Fruit fly (Drosophila melanogaster) whole organism, embryonic: ENCODE data around the gene CG10165.

Experiments used
- ATbp ChIP-seq: fragments of 200-800 bp; sonication (Bioruptor generic); optimal IDR thresholded peaks from 2 replicates; lab custom pipeline; 2017; ENCODE audit warnings: missing biosample characterization, mild to moderate bottlenecking, missing genetic modification characterization, missing genetic modification reagents
- CG11696 ChIP-seq: fragments of 200-800 bp; sonication (Bioruptor generic); IDR thresholded peaks from 2 replicates; pipeline ENCODE4 v1.3.6; 2022; ENCODE audit warnings: missing biosample characterization, missing genetic modification characterization
- CG15269 ChIP-seq: fragments of 200-800 bp; sonication (Bioruptor generic); optimal IDR thresholded peaks from 2 replicates; lab custom pipeline; 2018; ENCODE audit warnings: missing biosample characterization, mild to moderate bottlenecking, missing genetic modification characterization, moderate library complexity
- CG15479 ChIP-seq: fragments of 200-800 bp; sonication (Bioruptor generic); optimal IDR thresholded peaks from 3 replicates; lab custom pipeline; 2019; ENCODE audit warnings: missing biosample characterization, mild to moderate bottlenecking, missing genetic modification characterization, moderate library complexity
- CG17385 ChIP-seq: fragments of 200-800 bp; sonication (Bioruptor generic); optimal IDR thresholded peaks from 3 replicates; lab custom pipeline; 2018; ENCODE audit warnings: missing biosample characterization, mild to moderate bottlenecking, missing genetic modification characterization
- CG18011 ChIP-seq: fragments of 200-800 bp; sonication (Bioruptor generic); optimal IDR thresholded peaks from 2 replicates; lab custom pipeline; 2017; ENCODE audit warnings: missing biosample characterization, missing genetic modification characterization, mild to moderate bottlenecking, moderate library complexity, missing genotype
- CG2120 ChIP-seq: fragments of 200-800 bp; sonication (Bioruptor generic); optimal IDR thresholded peaks from 3 replicates; lab custom pipeline; 2016; ENCODE audit warnings: missing biosample characterization, missing genetic modification characterization
- CG2678 ChIP-seq: fragments of 200-800 bp; sonication (Bioruptor generic); optimal IDR thresholded peaks from 3 replicates; lab custom pipeline; 2019; ENCODE audit warnings: missing biosample characterization, mild to moderate bottlenecking, missing genetic modification characterization, moderate library complexity
- CG32767 ChIP-seq: fragments of 200-800 bp; sonication (Bioruptor generic); IDR thresholded peaks from 2 replicates; pipeline ENCODE4 v1.3.6; 2022; ENCODE audit warnings: missing biosample characterization, missing genetic modification characterization
- CG34224 ChIP-seq: fragments of 200-800 bp; sonication (Bioruptor generic); IDR thresholded peaks from 3 replicates; pipeline ENCODE4 v1.3.6; 2022; ENCODE audit warnings: missing biosample characterization, missing genetic modification characterization; ENCODE audit not compliant: partially characterized antibody
- CG3847 ChIP-seq: fragments of 200-800 bp; sonication (Bioruptor generic); IDR thresholded peaks from 2 replicates; pipeline ENCODE4 v1.3.6; 2022; ENCODE audit warnings: missing biosample characterization, missing genetic modification characterization
- CG43689 ChIP-seq: fragments of 200-800 bp; sonication (Bioruptor generic); IDR thresholded peaks from 2 replicates; pipeline ENCODE4 v1.3.6; 2022; ENCODE audit warnings: missing biosample characterization, missing genetic modification characterization
- CG4617 ChIP-seq: fragments of 200-800 bp; sonication (Bioruptor generic); optimal IDR thresholded peaks from 3 replicates; lab custom pipeline; 2016; ENCODE audit warnings: missing biosample characterization, missing genetic modification characterization, borderline replicate concordance
- CG6254 ChIP-seq: fragments of 200-800 bp; sonication (Bioruptor generic); optimal IDR thresholded peaks from 3 replicates; lab custom pipeline; 2017; ENCODE audit warnings: mild to moderate bottlenecking, missing biosample characterization, missing genetic modification reagents, missing genetic modification characterization
- Dip2 ChIP-seq: fragments of 200-800 bp; sonication (Bioruptor generic); IDR thresholded peaks from 2 replicates; pipeline ENCODE4 v1.3.6; 2022; ENCODE audit warnings: missing biosample characterization, missing genetic modification characterization
- Gsc ChIP-seq: fragments of 200-800 bp; sonication (Bioruptor generic); IDR thresholded peaks from 2 replicates; pipeline ENCODE4 v1.3.6; 2022; ENCODE audit warnings: missing biosample characterization, missing genetic modification characterization
- Med ChIP-seq: fragments of 200-800 bp; sonication (Bioruptor generic); peaks from one replicate; lab custom pipeline; 2016; ENCODE audit warnings: missing biosample characterization, missing genetic modification characterization, mild to moderate bottlenecking, inconsistent platforms, moderate library complexity
- Nf-YB ChIP-seq: fragments of 200-800 bp; sonication (Bioruptor generic); optimal IDR thresholded peaks from 3 replicates; lab custom pipeline; 2019; ENCODE audit warnings: missing biosample characterization, mild to moderate bottlenecking, missing genetic modification characterization, moderate library complexity
- PHDP ChIP-seq: fragments of 200-800 bp; sonication (Bioruptor generic); optimal IDR thresholded peaks from 3 replicates; lab custom pipeline; 2018; ENCODE audit warnings: missing biosample characterization, mild to moderate bottlenecking, missing genetic modification characterization, moderate library complexity
- Spps ChIP-seq: fragments of 200-800 bp; sonication (Bioruptor generic); optimal IDR thresholded peaks from 2 replicates; lab custom pipeline; 2018; ENCODE audit warnings: missing biosample characterization, mild to moderate bottlenecking, missing genetic modification characterization
- Sry-β ChIP-seq: fragments of 200-800 bp; sonication (Bioruptor generic); optimal IDR thresholded peaks from 2 replicates; lab custom pipeline; 2018; ENCODE audit warnings: missing biosample characterization, mild to moderate bottlenecking, missing genetic modification characterization, moderate library complexity
- Ssrp ChIP-seq: fragments of 200-800 bp; sonication (Bioruptor generic); optimal IDR thresholded peaks from 2 replicates; lab custom pipeline; 2018; ENCODE audit warnings: missing biosample characterization, mild to moderate bottlenecking, missing genetic modification characterization, moderate library complexity
- cato ChIP-seq: fragments of 200-800 bp; sonication (Bioruptor generic); optimal IDR thresholded peaks from 2 replicates; lab custom pipeline; 2016; ENCODE audit warnings: missing biosample characterization, missing genetic modification characterization, borderline replicate concordance
- corto ChIP-seq: fragments of 200-800 bp; sonication (Bioruptor generic); optimal IDR thresholded peaks from 2 replicates; lab custom pipeline; 2016; ENCODE audit warnings: missing biosample characterization, mild to moderate bottlenecking, missing genetic modification characterization, moderate library complexity
- disco-r ChIP-seq: fragments of 200-800 bp; sonication (Bioruptor generic); optimal IDR thresholded peaks from 2 replicates; lab custom pipeline; 2016; ENCODE audit warnings: missing biosample characterization, missing genetic modification characterization
- dpn ChIP-seq, 2 experiments: fragments of 200-800 bp; sonication (Bioruptor generic); optimal IDR thresholded peaks; 3 replicates each; lab custom pipeline; 2016; ENCODE audit warnings: missing biosample characterization in 2 of 2, missing genetic modification characterization in 2 of 2
- eve ChIP-seq, 2 experiments: fragments of >200 bp; optimal IDR thresholded peaks; 2 replicates each; lab custom pipeline; 2017; ENCODE audit warnings: missing biosample characterization in 2 of 2, missing genetic modification characterization in 2 of 2
- exex ChIP-seq: fragments of 200-800 bp; sonication (Bioruptor generic); optimal IDR thresholded peaks from 4 replicates; lab custom pipeline; 2018; ENCODE audit warnings: missing biosample characterization, mild to moderate bottlenecking, missing genetic modification characterization, moderate library complexity
- grau ChIP-seq: fragments of 200-800 bp; optimal IDR thresholded peaks from 3 replicates; lab custom pipeline; 2019; ENCODE audit warnings: missing biosample characterization, mild to moderate bottlenecking, missing genetic modification characterization, moderate library complexity
- jing ChIP-seq: fragments of 200-800 bp; sonication (Bioruptor generic); optimal IDR thresholded peaks from 2 replicates; lab custom pipeline; 2018; ENCODE audit warnings: missing biosample characterization, mild to moderate bottlenecking, missing genetic modification characterization
- kay ChIP-seq: fragments of 200-800 bp; sonication (Bioruptor generic); optimal IDR thresholded peaks from 2 replicates; lab custom pipeline; 2016; ENCODE audit warnings: missing biosample characterization, missing genetic modification characterization
- lbe ChIP-seq: fragments of 200-800 bp; sonication (Bioruptor generic); optimal IDR thresholded peaks from 2 replicates; lab custom pipeline; 2016; ENCODE audit warnings: missing biosample characterization, mild to moderate bottlenecking, missing genetic modification characterization
- otp ChIP-seq: fragments of 200-800 bp; sonication (Bioruptor generic); IDR thresholded peaks from 3 replicates; pipeline ENCODE4, ENCODE4 v1.3.6; 2022; ENCODE audit warnings: missing biosample characterization, missing genetic modification characterization
- row ChIP-seq: fragments of 200-800 bp; sonication (Bioruptor generic); IDR thresholded peaks from 3 replicates; pipeline ENCODE4 v1.3.6; 2022; ENCODE audit warnings: missing biosample characterization, missing genetic modification characterization
- slou ChIP-seq: fragments of 200-800 bp; sonication (Bioruptor generic); optimal IDR thresholded peaks from 3 replicates; lab custom pipeline; 2016; ENCODE audit warnings: missing biosample characterization, missing genetic modification characterization
- slp2 ChIP-seq: fragments of 200-800 bp; sonication (Bioruptor generic); optimal IDR thresholded peaks from 2 replicates; lab custom pipeline; 2016; ENCODE audit warnings: missing biosample characterization, missing genetic modification characterization
- sna ChIP-seq: fragments of 200-800 bp; sonication (Bioruptor generic); IDR thresholded peaks from 2 replicates; pipeline ENCODE4 v1.3.6; 2022; ENCODE audit warnings: missing biosample characterization, missing genetic modification characterization; ENCODE audit not compliant: partially characterized antibody
- sr ChIP-seq: fragments of 200-800 bp; sonication (Bioruptor generic); IDR thresholded peaks from 3 replicates; pipeline ENCODE4 v1.3.6; 2022; ENCODE audit warnings: missing biosample characterization, missing genetic modification characterization
- tx ChIP-seq: fragments of 200-800 bp; sonication (Bioruptor generic); optimal IDR thresholded peaks from 2 replicates; lab custom pipeline; 2016; ENCODE audit warnings: missing biosample characterization, missing genetic modification characterization
- zfh2 ChIP-seq: fragments of 200-800 bp; sonication (Bioruptor generic); optimal IDR thresholded peaks from 2 replicates; lab custom pipeline; 2016; ENCODE audit warnings: missing biosample characterization, missing genetic modification characterization

Gene CG10165

dm6 chr2L:19546869-19547710, 17.0 kb upstream of the CG10165 start, which contains the start of gene CG10337 (continued):
- no peak for TF ChIP-seq CG3847 (GFP tag; lab: Robert Waterston, UW)
- 0 out of 3 replicates have a peak, but pooled peaks have one; percentile 25 for TF ChIP-seq CG34224 (GFP tag; lab: Robert Waterston, UW)
- TF ChIP-seq cato (GFP tag; lab: Kevin White, UChicago): no peak
- TF ChIP-seq CG32767 (GFP tag; lab: Robert Waterston, UW): no peak
- TF ChIP-seq disco-r (GFP tag; lab: Kevin White, UChicago): peak; percentile 10
- TF ChIP-seq otp (GFP tag; lab: Robert Waterston, UW): peak; percentile 52; the same call in 1 of the 3 replicates
- peak; percentile 53 for TF ChIP-seq kay (GFP tag; lab: Kevin White, UChicago)
- TF ChIP-seq CG43689 (GFP tag; lab: Robert Waterston, UW): no peak
- peak; percentile 83 for TF ChIP-seq Med (GFP tag; lab: Kevin White, UChicago)
- no peak for TF ChIP-seq Ssrp (tag; lab: Kevin White, UChicago)
- no peak for TF ChIP-seq Dip2 (GFP tag; lab: Robert Waterston, UW)
- peak; percentile 60 for TF ChIP-seq CG17385 (GFP tag; lab: Kevin White, UChicago)
- no peak for TF ChIP-seq zfh2
- peak in 1 of 2 experiments; percentile 72 for TF ChIP-seq eve (GFP tag; optimal IDR thresholded peaks at IDR 0.05; lab: Kevin White, UChicago)
- peak; percentile 35 for TF ChIP-seq CG4617 (GFP tag; lab: Kevin White, UChicago)
- peak; percentile 42 for TF ChIP-seq Nf-YB
- TF ChIP-seq tx: peak; percentile 39
- TF ChIP-seq ATbp (GFP tag; lab: Kevin White, UChicago): peak; percentile 29
- peak; percentile 62 for TF ChIP-seq CG15269 (tag; lab: Kevin White, UChicago)
- no peak for TF ChIP-seq slou
- peak; percentile 23 for TF ChIP-seq CG18011 (GFP tag; lab: Kevin White, UChicago)
- TF ChIP-seq slp2 (GFP tag; lab: Kevin White, UChicago): no peak
- TF ChIP-seq dpn (GFP tag; optimal IDR thresholded peaks at IDR 0.05; lab: Kevin White, UChicago): peak; percentile 26 to 29

DNA sequence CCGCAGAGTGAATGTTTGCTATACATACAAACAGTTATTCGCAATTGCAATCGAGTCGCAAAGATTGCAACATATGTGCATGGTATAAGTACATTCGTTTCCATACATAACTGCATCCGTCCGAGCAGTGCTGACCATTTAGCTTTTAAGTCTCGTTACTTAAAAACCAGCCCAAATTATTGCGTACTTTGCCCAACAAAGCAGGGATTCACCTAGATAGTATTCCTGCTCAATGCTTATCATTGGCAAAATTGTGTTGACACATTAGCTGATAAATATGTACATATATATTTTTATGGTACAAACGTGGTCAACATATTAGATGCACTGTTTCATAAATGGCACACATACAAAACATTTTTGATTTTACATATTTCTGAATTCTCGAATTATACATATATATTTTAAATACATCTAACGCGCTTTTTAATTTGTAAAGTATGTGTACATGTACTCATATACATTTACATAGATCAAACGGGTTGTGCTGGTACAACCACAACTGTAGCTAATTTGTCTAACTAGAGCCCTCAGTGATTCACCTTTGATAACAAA, 13.0 kb upstream of the CG10165 start:
- TF ChIP-seq lbe (GFP tag; lab: Kevin White, UChicago): peak; percentile 12
- peak in 1 of 2 experiments; percentile 63 for TF ChIP-seq eve (GFP tag; optimal IDR thresholded peaks at IDR 0.05; lab: Kevin White, UChicago)
- peak; percentile 7 for TF ChIP-seq CG2120 (GFP tag; lab: Kevin White, UChicago)
- peak; percentile 34 for TF ChIP-seq Med (GFP tag; lab: Kevin White, UChicago)
- TF ChIP-seq row (GFP tag; lab: Robert Waterston, UW): 0 out of 3 replicates have a peak, but pooled peaks have one; percentile 5
- peak; percentile 3 for TF ChIP-seq PHDP (tag; lab: Kevin White, UChicago)
- peak; percentile 5 for TF ChIP-seq CG2678
- TF ChIP-seq Spps (tag; lab: Kevin White, UChicago): no peak
- TF ChIP-seq CG11696: 0 out of 2 replicates have a peak, but pooled peaks have one; percentile 25
- TF ChIP-seq exex (tag; lab: Kevin White, UChicago): peak; percentile 41
- TF ChIP-seq sr (GFP tag; lab: Robert Waterston, UW): no peak
- TF ChIP-seq sna: no peak
- TF ChIP-seq grau: peak; percentile 11
- TF ChIP-seq corto: peak; percentile 3
- no peak for TF ChIP-seq CG6254 (GFP tag; lab: Kevin White, UChicago)
- no peak for TF ChIP-seq jing
- TF ChIP-seq CG15479 (GFP tag; lab: Kevin White, UChicago): peak; percentile 60
- peak; percentile 71 for TF ChIP-seq Sry-β
- no peak for TF ChIP-seq Gsc (GFP tag; lab: Robert Waterston, UW)
